Worm (Caenorhabditis elegans): ENCODE measurements around the gene emc-5.

emc-5 gene

DNA sequence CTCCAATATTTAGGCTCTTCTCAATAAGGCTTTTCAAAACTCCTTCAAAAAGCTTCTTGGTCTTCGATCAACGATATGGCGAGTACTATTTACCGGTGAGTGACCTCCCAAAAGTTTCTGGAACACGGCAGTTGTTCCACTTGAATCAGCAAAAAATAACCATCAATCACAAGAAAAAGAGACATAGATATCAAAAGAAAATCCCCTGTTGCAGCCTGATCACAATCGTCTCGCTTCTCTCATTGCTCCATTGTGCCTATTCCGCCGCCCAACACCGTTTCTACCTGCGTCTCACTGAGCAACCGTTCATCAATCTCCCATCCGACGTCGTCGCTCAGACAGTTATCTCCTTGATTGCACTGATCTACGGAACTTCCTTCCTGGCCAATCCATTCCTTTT is at the start of gene emc-5:
emc-5 (plus strand) TSS at position 14 of the 400 bp plus-strand sequence.
- TF ChIP-seq saeg-2 (GFP tag; IDR thresholded peaks at IDR 0.05) (no peak), ztf-7 (tag; optimal IDR thresholded peaks at IDR 0.05) (no peak), duxl-1 (tag; optimal IDR thresholded peaks at IDR 0.05; ENCODE audit: poor library complexity) (no peak), daf-16 (GFP tag; optimal IDR thresholded peaks at IDR 0.05) (peak in 1 of 2 experiments; percentile 43), daf-16 (tag; optimal IDR thresholded peaks at IDR 0.05) (no peak), F10B5.3 (tag; optimal IDR thresholded peaks at IDR 0.05) (no peak), nhr-10 (tag; optimal IDR thresholded peaks at IDR 0.05) (no peak), lsy-2 (tag; optimal IDR thresholded peaks at IDR 0.05) (peak in 1 of 2 experiments; percentile 15), mes-2 (tag; optimal IDR thresholded peaks at IDR 0.05; ENCODE audit: poor library complexity, severe bottlenecking) (peak; percentile 29), dve-1 (tag; optimal IDR thresholded peaks at IDR 0.05; ENCODE audit: insufficient read depth) (no peak)

DNA sequence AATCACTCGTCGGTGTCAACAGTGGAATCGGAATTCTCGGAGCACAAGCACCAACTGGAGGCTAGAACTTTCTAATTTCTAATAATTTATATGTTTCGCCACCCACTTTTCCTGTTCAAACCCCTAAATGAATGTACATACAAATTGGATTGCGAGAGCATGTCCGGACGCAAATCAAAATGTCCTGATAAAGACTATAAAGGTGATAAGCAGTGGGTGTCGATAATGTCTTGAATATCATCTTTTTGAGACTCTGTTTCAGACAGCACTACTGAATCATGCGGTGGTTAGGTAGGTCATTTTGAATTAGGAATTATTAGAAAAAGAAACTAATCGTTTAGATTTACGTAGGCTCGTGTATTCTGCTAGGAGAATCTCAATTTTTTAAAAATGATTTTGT is 47.8 kb upstream of the emc-5 start, which contains the start of gene W02B12.1:
W02B12.1 (plus strand) TSS at position 269 of the 400 bp plus-strand sequence.
- TF ChIP-seq pqm-1 (tag; optimal IDR thresholded peaks at IDR 0.05) = peak; percentile 78
- no peak for TF ChIP-seq ceh-62 (tag; optimal IDR thresholded peaks at IDR 0.05)
- no peak for TF ChIP-seq gei-8 (GFP tag; optimal IDR thresholded peaks at IDR 0.05)
- TF ChIP-seq mxl-3 (GFP tag; optimal IDR thresholded peaks at IDR 0.05) = peak; percentile 6
- peak; percentile 38 for TF ChIP-seq nhr-28 (tag; optimal IDR thresholded peaks at IDR 0.05)
- no peak for TF ChIP-seq php-3 (GFP tag; IDR thresholded peaks at IDR 0.05)
- no peak for TF ChIP-seq snpc-4 (tag; optimal IDR thresholded peaks at IDR 0.05)
- TF ChIP-seq aha-1 (tag) = peak; percentile 70
- no peak for TF ChIP-seq daf-12 (tag; optimal IDR thresholded peaks at IDR 0.05)
- peak; percentile 41 for TF ChIP-seq dve-1 (tag; optimal IDR thresholded peaks at IDR 0.05; ENCODE audit: insufficient read depth)
- peak; percentile 40 for TF ChIP-seq hlh-11 (tag; optimal IDR thresholded peaks at IDR 0.05)
- TF ChIP-seq dmd-6 (GFP tag; IDR thresholded peaks at IDR 0.05) = peak; percentile 30; the same call in 1 of the 2 replicates

DNA sequence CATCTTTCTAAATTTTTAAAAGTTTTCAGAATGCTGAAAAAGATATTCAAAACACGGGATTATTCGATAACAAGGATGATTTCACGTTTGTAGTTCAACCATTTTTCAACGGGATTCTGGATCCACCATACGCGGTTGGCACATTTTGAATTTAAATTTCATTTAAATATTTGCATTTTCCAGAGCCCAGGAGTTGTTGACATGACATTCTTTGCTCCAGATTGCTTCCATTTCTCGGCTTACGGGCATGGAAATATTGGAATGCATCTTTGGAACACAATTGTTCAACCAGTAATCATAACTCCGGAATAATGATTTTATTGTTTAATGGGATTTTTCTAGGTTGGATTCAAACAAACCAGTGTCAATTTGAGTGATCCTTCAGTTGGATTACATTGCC is 45.7 kb upstream of the emc-5 start:
- no peak for TF ChIP-seq fkh-10 (GFP tag; optimal IDR thresholded peaks at IDR 0.05)
- TF ChIP-seq T20F7.1 (GFP tag; optimal IDR thresholded peaks at IDR 0.05) = no peak
- TF ChIP-seq aha-1 (tag) = peak; percentile 4
- no peak for TF ChIP-seq D1046.2 (GFP tag; IDR thresholded peaks at IDR 0.05)
- TF ChIP-seq spr-3 (GFP tag; optimal IDR thresholded peaks at IDR 0.05) = no peak
- TF ChIP-seq jun-1 (tag; optimal IDR thresholded peaks at IDR 0.05) = no peak
- no peak for TF ChIP-seq lin-1 (GFP tag; IDR thresholded peaks at IDR 0.05)
- TF ChIP-seq daf-16 (GFP tag; optimal IDR thresholded peaks at IDR 0.05) = no peak
- no peak for TF ChIP-seq daf-16 (tag; optimal IDR thresholded peaks at IDR 0.05)
- TF ChIP-seq unc-62 (GFP tag; optimal IDR thresholded peaks at IDR 0.05 in 1 of 2) = peak in 1 of 2 experiments; percentile 94
- TF ChIP-seq unc-62 (tag; optimal IDR thresholded peaks at IDR 0.05) = no peak
- TF ChIP-seq dve-1 (tag; optimal IDR thresholded peaks at IDR 0.05; ENCODE audit: insufficient read depth) = no peak

DNA sequence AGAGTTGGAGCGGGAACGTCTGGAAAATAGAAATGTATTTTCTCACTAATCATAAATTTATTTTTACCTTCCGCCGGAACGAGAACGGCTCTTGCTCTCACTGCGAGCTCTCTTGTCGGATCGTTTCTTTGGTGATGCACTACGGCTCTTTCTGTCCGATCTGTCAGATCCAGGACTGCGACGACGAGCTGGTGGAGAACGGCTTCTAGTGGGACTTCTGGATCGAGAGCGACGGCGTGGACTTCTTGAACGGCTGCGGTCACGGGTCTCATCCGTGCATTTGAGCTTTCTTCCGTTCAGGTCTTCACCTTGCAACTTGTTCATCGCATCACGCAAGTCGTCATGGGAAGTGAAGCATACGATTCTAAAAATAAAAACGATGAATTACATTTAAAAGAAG is 44.8 kb upstream of the emc-5 start:
- 0 out of 2 replicates have a peak, but pooled peaks have one; percentile 43 for TF ChIP-seq egl-43 (GFP tag; IDR thresholded peaks at IDR 0.05)
- TF ChIP-seq set-16 (GFP tag; IDR thresholded peaks at IDR 0.05) = peak; percentile 74
- no peak for TF ChIP-seq zfp-2 (tag; optimal IDR thresholded peaks at IDR 0.05)
- TF ChIP-seq nhr-41 (GFP tag; IDR thresholded peaks at IDR 0.05) = no peak

DNA sequence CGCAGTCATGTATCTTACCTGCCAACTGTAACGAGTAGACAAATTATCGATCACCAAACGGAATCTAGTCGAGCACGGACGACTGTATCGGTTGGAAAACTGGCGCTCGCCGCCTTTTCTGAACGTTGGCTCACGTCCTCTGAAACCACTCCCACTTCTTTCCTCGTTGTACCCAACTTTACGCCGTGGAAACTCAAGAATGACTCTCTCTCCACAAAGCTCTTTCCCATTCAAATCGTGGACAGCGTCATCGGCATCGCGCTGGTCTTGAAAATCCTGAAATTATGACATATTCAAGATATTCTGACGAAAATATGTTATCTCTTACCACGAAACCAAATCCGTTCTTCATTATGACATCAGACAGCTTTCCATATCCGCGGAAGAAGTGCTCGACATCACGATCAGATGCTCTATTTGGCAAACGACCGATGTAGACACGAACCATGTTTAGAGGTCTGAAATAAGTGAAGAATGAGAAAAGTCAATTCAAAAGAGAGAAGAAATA is 44.0 kb upstream of the emc-5 start, which contains the start of gene rsp-2:
rsp-2 (minus strand) TSS at position 458 of the 508 bp plus-strand sequence.
- TF ChIP-seq egl-43 (GFP tag; IDR thresholded peaks at IDR 0.05) (0 out of 2 replicates have a peak, but pooled peaks have one; percentile 5), nhr-102 (tag; optimal IDR thresholded peaks at IDR 0.05) (no peak), unc-62 (GFP tag; optimal IDR thresholded peaks at IDR 0.05 in 1 of 2) (peak in 1 of 2 experiments; percentile 28), unc-62 (tag; optimal IDR thresholded peaks at IDR 0.05) (no peak), aha-1 (tag) (peak; percentile 93), daf-16 (GFP tag; optimal IDR thresholded peaks at IDR 0.05) (no peak), daf-16 (tag; optimal IDR thresholded peaks at IDR 0.05) (no peak)
